Fruit fly (Drosophila melanogaster): ENCODE results near the gene CG15531.

The CG15531 gene

DNA sequence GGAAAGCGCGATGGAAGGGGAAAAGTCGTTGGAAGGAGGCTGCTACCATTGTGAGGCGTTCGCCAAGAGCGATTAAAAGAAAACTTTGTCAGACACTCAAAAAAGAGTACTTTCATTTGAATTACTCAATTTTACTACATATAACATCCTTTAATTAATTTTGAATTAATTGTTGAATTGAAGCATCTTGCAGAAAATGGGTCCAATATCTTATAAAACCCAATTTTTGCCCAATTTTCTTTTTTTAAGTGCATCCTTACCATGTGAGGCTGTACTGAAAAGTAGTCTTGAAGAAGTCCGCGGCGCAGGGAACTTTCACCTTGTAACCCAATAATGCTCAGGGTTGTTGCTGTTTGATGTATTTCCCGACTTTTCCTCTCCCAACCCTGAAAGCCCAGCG is 39.2 kb upstream of the CG15531 start (continued):
- TF ChIP-seq lola (GFP tag; optimal IDR thresholded peaks at IDR 0.05) (no peak), Atf6 (GFP tag; IDR thresholded peaks at IDR 0.05) (peak; percentile 43; the same call in 1 of the 2 replicates), wdn (GFP tag; IDR thresholded peaks at IDR 0.05) (no peak), sob (GFP tag; IDR thresholded peaks at IDR 0.05) (0 out of 2 replicates have a peak, but pooled peaks have one; percentile 32), sisA (GFP tag; IDR thresholded peaks at IDR 0.05) (peak; percentile 39; the same call in 1 of the 2 replicates), Dip2 (GFP tag; IDR thresholded peaks at IDR 0.05) (no peak), CG8290 (GFP tag; optimal IDR thresholded peaks at IDR 0.05) (no peak), CG8290 (tag; optimal IDR thresholded peaks at IDR 0.05) (no peak), Gsc (GFP tag; IDR thresholded peaks at IDR 0.05) (no peak), CG1647 (GFP tag; optimal IDR thresholded peaks at IDR 0.05) (no peak)

DNA sequence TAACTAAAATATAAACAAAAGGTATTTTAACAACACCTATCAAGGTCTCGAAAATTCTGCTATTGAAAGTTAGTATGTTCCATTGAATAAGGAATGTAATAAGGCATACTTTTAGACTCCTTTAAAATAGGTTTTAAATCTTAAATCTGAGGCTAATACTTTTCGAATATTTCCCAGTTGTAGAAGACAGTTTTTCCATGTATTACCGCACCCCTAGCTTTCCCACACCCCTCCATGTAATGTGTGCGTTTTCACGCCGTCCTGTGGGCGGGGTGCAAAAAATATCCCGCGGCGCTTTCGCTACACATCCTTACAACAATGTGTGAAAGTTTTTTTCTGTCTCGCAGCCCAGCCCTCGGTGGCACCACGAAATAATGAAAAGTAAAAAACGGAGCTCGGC is 28.5 kb upstream of the CG15531 start:
- TF ChIP-seq CG2120 (GFP tag; optimal IDR thresholded peaks at IDR 0.05) (peak; percentile 23), CG7556 (GFP tag; optimal IDR thresholded peaks at IDR 0.05) (peak; percentile 36), Six4 (GFP tag; optimal IDR thresholded peaks at IDR 0.05) (no peak), CG8359 (GFP tag; optimal IDR thresholded peaks at IDR 0.05; ENCODE audit: borderline replicate concordance) (no peak), CG11456 (GFP tag; IDR thresholded peaks at IDR 0.05) (no peak), gsb-n (tag; optimal IDR thresholded peaks at IDR 0.05) (peak; percentile 23), Meics (GFP tag; optimal IDR thresholded peaks at IDR 0.05) (peak; percentile 8), Dip2 (GFP tag; IDR thresholded peaks at IDR 0.05) (no peak), gro (GFP tag; optimal IDR thresholded peaks at IDR 0.05) (no peak), CG13894 (tag; optimal IDR thresholded peaks at IDR 0.05) (no peak), CG11504 (tag; optimal IDR thresholded peaks at IDR 0.05) (peak; percentile 35), so (GFP tag; IDR thresholded peaks at IDR 0.05) (no peak), Blimp-1 (GFP tag; optimal IDR thresholded peaks at IDR 0.05) (peak; percentile 11), sens (GFP tag) (peak; percentile 17), CG10979 (tag; optimal IDR thresholded peaks at IDR 0.05) (peak; percentile 15), Hr51 (GFP tag; optimal IDR thresholded peaks at IDR 0.05) (peak in 1 of 2 experiments; percentile 12), maf-S (GFP tag; optimal IDR thresholded peaks at IDR 0.05) (no peak), Ptx1 (GFP tag; IDR thresholded peaks at IDR 0.05) (peak; percentile 25; the same call in 1 of the 2 replicates), CG16815 (GFP tag; optimal IDR thresholded peaks at IDR 0.05) (no peak), twi (tag; optimal IDR thresholded peaks at IDR 0.05) (no peak), row (GFP tag; IDR thresholded peaks at IDR 0.05) (peak; percentile 54), tap (tag; optimal IDR thresholded peaks at IDR 0.05) (no peak), CG18262 (tag; optimal IDR thresholded peaks at IDR 0.05) (peak; percentile 18), CG8924 (tag; optimal IDR thresholded peaks at IDR 0.05) (peak; percentile 1), sqz (GFP tag; optimal IDR thresholded peaks at IDR 0.05) (peak; percentile 14), chif (GFP tag; optimal IDR thresholded peaks at IDR 0.05) (no peak), gfzf (GFP tag; optimal IDR thresholded peaks at IDR 0.05) (no peak), dmrt99B (tag; optimal IDR thresholded peaks at IDR 0.05) (peak; percentile 17), Ravus (GFP tag; IDR thresholded peaks at IDR 0.05) (no peak), CG10431 (GFP tag; optimal IDR thresholded peaks at IDR 0.05) (peak; percentile 92), CG12391 (tag; optimal IDR thresholded peaks at IDR 0.05) (peak; percentile 26), CG5953 (GFP tag; IDR thresholded peaks at IDR 0.05) (no peak), odd (GFP tag; optimal IDR thresholded peaks at IDR 0.05) (no peak), al (GFP tag; IDR thresholded peaks at IDR 0.05) (no peak), p53 (GFP tag; optimal IDR thresholded peaks at IDR 0.05) (no peak), Hmr (GFP tag; optimal IDR thresholded peaks at IDR 0.05) (peak; percentile 10), bsh (GFP tag; optimal IDR thresholded peaks at IDR 0.05) (peak in 1 of 2 experiments; percentile 26), CG9727 (GFP tag; optimal IDR thresholded peaks at IDR 0.05) (no peak), lab (GFP tag; optimal IDR thresholded peaks at IDR 0.05) (peak; percentile 12), CG2712 (tag; optimal IDR thresholded peaks at IDR 0.05) (peak; percentile 12)

Measured in whole organism, embryonic.